Worm (Caenorhabditis elegans) whole organism, young adult: ENCODE data around the gene daf-7.

Experiments used
- B0019.2 ChIP-seq: fragments of 200-800 bp; sonication (Bioruptor generic); conservative IDR thresholded peaks from 2 replicates; pipeline ENCODE4 v1.3.6; 2022; ENCODE audit warnings: missing genetic modification reagents, missing genetic modification characterization, missing compliant biosample characterization
- B0035.1 ChIP-seq: sonication (generic microtip); optimal IDR thresholded peaks from 2 replicates; lab custom pipeline; 2016; ENCODE audit warnings: missing genetic modification characterization, mild to moderate bottlenecking, missing compliant biosample characterization, missing genotype, missing genetic modification reagents
- B0261.1 ChIP-seq: sonication (generic microtip); optimal IDR thresholded peaks from 2 replicates; lab custom pipeline; 2016; ENCODE audit warnings: mild to moderate bottlenecking, missing genetic modification characterization, moderate library complexity, missing compliant biosample characterization
- B0336.3 ChIP-seq: fragments of 200-800 bp; sonication (Bioruptor generic); IDR thresholded peaks from 2 replicates; pipeline ENCODE4 v1.3.6; 2022; ENCODE audit warnings: missing genetic modification characterization, missing compliant biosample characterization
- F22D6.2 ChIP-seq: sonication (generic microtip); optimal IDR thresholded peaks from 2 replicates; lab custom pipeline; 2016; ENCODE audit warnings: mild to moderate bottlenecking, missing genetic modification characterization, missing compliant biosample characterization
- F33H1.4 ChIP-seq: fragments of 200-800 bp; sonication (Bioruptor generic); IDR thresholded peaks from 2 replicates; pipeline ENCODE4 v1.3.6; 2022; ENCODE audit warnings: missing genetic modification reagents, missing genetic modification characterization, missing compliant biosample characterization
- F49E8.2 ChIP-seq: sonication (generic microtip); optimal IDR thresholded peaks from 3 replicates; lab custom pipeline; 2017; ENCODE audit warnings: missing genetic modification characterization, mild to moderate bottlenecking, missing compliant biosample characterization, antibody characterized with exemption, moderate library complexity; ENCODE audit not compliant: insufficient read depth
- K11D2.4 ChIP-seq: fragments of 200-800 bp; sonication (Bioruptor generic); IDR thresholded peaks from 2 replicates; pipeline ENCODE4 v1.3.6; 2022; ENCODE audit warnings: missing genetic modification reagents, missing genetic modification characterization, missing compliant biosample characterization
- T26A5.8 ChIP-seq: sonication (generic microtip); optimal IDR thresholded peaks from 2 replicates; lab custom pipeline; 2016; ENCODE audit warnings: missing genetic modification characterization, missing compliant biosample characterization
- Y53G8AR.9 ChIP-seq: fragments of 200-800 bp; sonication (Bioruptor generic); conservative IDR thresholded peaks from 2 replicates; pipeline ENCODE4 v1.3.6; 2022; ENCODE audit warnings: missing genetic modification reagents, missing genetic modification characterization, missing compliant biosample characterization
- Y56A3A.18 ChIP-seq: fragments of 200-800 bp; sonication (Bioruptor generic); IDR thresholded peaks from 2 replicates; pipeline ENCODE4 v1.3.6; 2022; ENCODE audit warnings: missing genetic modification reagents, missing genetic modification characterization, missing compliant biosample characterization
- Y79H2A.3 ChIP-seq: fragments of 200-800 bp; sonication (Bioruptor generic); conservative IDR thresholded peaks from 2 replicates; pipeline ENCODE4 v1.3.6; 2022; ENCODE audit warnings: missing genetic modification reagents, missing genetic modification characterization, missing compliant biosample characterization
- Y95B8A.8 ChIP-seq: fragments of 200-800 bp; sonication (Bioruptor generic); IDR thresholded peaks from 2 replicates; pipeline ENCODE4 v1.3.6; 2022; ENCODE audit warnings: missing genetic modification reagents, missing genetic modification characterization, missing compliant biosample characterization
- ZK185.1 ChIP-seq: sonication (generic microtip); optimal IDR thresholded peaks from 2 replicates; lab custom pipeline; 2016; ENCODE audit warnings: mild to moderate bottlenecking, missing genetic modification characterization, missing compliant biosample characterization; ENCODE audit not compliant: poor library complexity, severe bottlenecking
- akir-1 ChIP-seq: fragments of 200-800 bp; sonication (Bioruptor generic); optimal IDR thresholded peaks from 2 replicates; lab custom pipeline; 2018; ENCODE audit warnings: mild to moderate bottlenecking, missing genetic modification characterization, moderate library complexity, missing compliant biosample characterization
- ama-1 ChIP-seq, 3 experiments: fragments of 150-350 bp in 1 of 3; sonication (generic microtip) in 2 of 3; optimal IDR thresholded peaks; 2 replicates each; lab custom pipeline; 2014 to 2018; ENCODE audit warnings: missing biosample characterization in 2 of 3, missing genetic modification characterization in 2 of 3, missing genetic modification reagents in 2 of 3
- atf-7 ChIP-seq: sonication (generic microtip); optimal IDR thresholded peaks from 2 replicates; lab custom pipeline; 2017; ENCODE audit warnings: mild to moderate bottlenecking, missing genetic modification characterization, missing compliant biosample characterization
- athp-1 ChIP-seq: sonication (generic microtip); optimal IDR thresholded peaks from 2 replicates; lab custom pipeline; 2017; ENCODE audit warnings: mild to moderate bottlenecking, missing genetic modification characterization, missing compliant biosample characterization
- bed-2 ChIP-seq: fragments of 200-800 bp; sonication (Bioruptor generic); IDR thresholded peaks from 2 replicates; pipeline ENCODE4 v1.3.6; 2022; ENCODE audit warnings: missing genetic modification reagents, missing genetic modification characterization, missing compliant biosample characterization
- ceh-40 ChIP-seq: fragments of 200-800 bp; sonication (Bioruptor generic); IDR thresholded peaks from 2 replicates; pipeline ENCODE4 v1.3.6; 2022; ENCODE audit warnings: missing genetic modification characterization, missing compliant biosample characterization
- ceh-91 ChIP-seq: fragments of 200-800 bp; sonication (Bioruptor generic); IDR thresholded peaks from 2 replicates; pipeline ENCODE4 v1.3.6; 2022; ENCODE audit warnings: missing genetic modification reagents, missing genetic modification characterization, missing compliant biosample characterization
- chd-7 ChIP-seq: sonication (generic microtip); optimal IDR thresholded peaks from 2 replicates; lab custom pipeline; 2016; ENCODE audit warnings: mild to moderate bottlenecking, missing genetic modification characterization, moderate library complexity, missing compliant biosample characterization
- dpl-1 ChIP-seq: fragments of 150-350 bp; optimal IDR thresholded peaks from 2 replicates; lab custom pipeline; 2014; ENCODE audit warnings: missing biosample characterization, missing genetic modification reagents, missing genetic modification characterization
- egl-18 ChIP-seq: fragments of 200-800 bp; sonication (Bioruptor generic); IDR thresholded peaks from 2 replicates; pipeline ENCODE4 v1.3.6; 2022; ENCODE audit warnings: missing genetic modification reagents, missing genetic modification characterization, missing compliant biosample characterization
- egrh-3 ChIP-seq: fragments of 200-800 bp; sonication (Bioruptor generic); IDR thresholded peaks from 2 replicates; pipeline ENCODE4 v1.3.6; 2022; ENCODE audit warnings: missing genetic modification reagents, missing genetic modification characterization, missing compliant biosample characterization
- ekl-4 ChIP-seq: fragments of 200-800 bp; sonication (Bioruptor generic); IDR thresholded peaks from 2 replicates; pipeline ENCODE4 v1.3.6; 2022; ENCODE audit warnings: missing genetic modification reagents, missing genetic modification characterization, missing compliant biosample characterization
- ets-4 ChIP-seq: fragments of 200-800 bp; sonication (Bioruptor generic); optimal IDR thresholded peaks from 2 replicates; lab custom pipeline; 2018; ENCODE audit warnings: mild to moderate bottlenecking, missing genetic modification characterization, missing compliant biosample characterization
- hmg-1.2 ChIP-seq: fragments of 200-800 bp; sonication (Bioruptor generic); IDR thresholded peaks from 2 replicates; pipeline ENCODE4 v1.3.6; 2022; ENCODE audit warnings: missing genetic modification reagents, missing genetic modification characterization, missing compliant biosample characterization
- hrde-1 ChIP-seq: sonication (generic microtip); optimal IDR thresholded peaks from 2 replicates; lab custom pipeline; 2016; ENCODE audit warnings: missing genetic modification characterization, mild to moderate bottlenecking, missing compliant biosample characterization, moderate library complexity, missing genotype, missing genetic modification reagents, borderline replicate concordance
- let-526 ChIP-seq: fragments of 200-800 bp; sonication (Bioruptor generic); IDR thresholded peaks from 2 replicates; pipeline ENCODE4 v1.3.6; 2022; ENCODE audit warnings: missing genetic modification reagents, missing genetic modification characterization, missing compliant biosample characterization
- lir-1 ChIP-seq: fragments of 200-800 bp; sonication (Bioruptor generic); conservative IDR thresholded peaks from 2 replicates; pipeline ENCODE4 v1.3.6; 2022; ENCODE audit warnings: missing genetic modification reagents, missing genetic modification characterization, missing compliant biosample characterization
- lsl-1 ChIP-seq: fragments of 200-800 bp; sonication (Bioruptor generic); optimal IDR thresholded peaks from 2 replicates; lab custom pipeline; 2018; ENCODE audit warnings: mild to moderate bottlenecking, missing genetic modification characterization, moderate library complexity, missing compliant biosample characterization
- lsy-27 ChIP-seq: sonication (generic microtip); optimal IDR thresholded peaks from 2 replicates; lab custom pipeline; 2017; ENCODE audit warnings: missing genetic modification characterization, mild to moderate bottlenecking, missing compliant biosample characterization, antibody characterized with exemption, missing genotype, borderline replicate concordance; ENCODE audit not compliant: insufficient read depth
- madf-3 ChIP-seq: fragments of 200-800 bp; sonication (Bioruptor generic); IDR thresholded peaks from 2 replicates; pipeline ENCODE4 v1.3.6; 2022; ENCODE audit warnings: missing genetic modification reagents, missing genetic modification characterization, missing compliant biosample characterization
- mes-4 ChIP-seq: sonication (generic microtip); optimal IDR thresholded peaks from 2 replicates; lab custom pipeline; 2016; ENCODE audit warnings: missing genotype, missing genetic modification characterization, missing compliant biosample characterization
- nfya-1 ChIP-seq: sonication (generic microtip); optimal IDR thresholded peaks from 2 replicates; lab custom pipeline; 2017; ENCODE audit warnings: antibody characterized with exemption, missing compliant biosample characterization, missing genetic modification characterization, borderline replicate concordance; ENCODE audit not compliant: insufficient read depth
- nfya-2 ChIP-seq: fragments of 200-800 bp; sonication (Bioruptor generic); IDR thresholded peaks from 2 replicates; pipeline ENCODE4 v1.3.6; 2022; ENCODE audit warnings: missing genetic modification reagents, missing genetic modification characterization, missing compliant biosample characterization
- nhr-120 ChIP-seq: fragments of 200-800 bp; sonication (Bioruptor generic); IDR thresholded peaks from 2 replicates; pipeline ENCODE4 v1.3.6; 2022; ENCODE audit warnings: missing genetic modification characterization, missing compliant biosample characterization
- rcor-1 ChIP-seq: fragments of 200-800 bp; sonication (Bioruptor generic); IDR thresholded peaks from 2 replicates; pipeline ENCODE4 v1.3.6; 2022; ENCODE audit warnings: missing genetic modification reagents, missing genetic modification characterization, missing compliant biosample characterization
- rpc-1 ChIP-seq, 2 experiments: fragments of 150-350 bp in 1 of 2; sonication (generic microtip) in 1 of 2; optimal IDR thresholded peaks; 2 replicates each; lab custom pipeline; 2014 to 2018; ENCODE audit warnings: missing biosample characterization in 1 of 2, missing genetic modification characterization in 1 of 2, missing genetic modification reagents in 1 of 2, missing genotype in 1 of 2
- snpc-4 ChIP-seq, 5 experiments: fragments of 150-350 bp in 1 of 5; sonication (generic microtip) in 4 of 5; optimal IDR thresholded peaks; 2 replicates each; lab custom pipeline; 2014 to 2018; ENCODE audit warnings: missing genetic modification characterization in 5 of 5, missing biosample characterization in 3 of 5, antibody characterized with exemption in 2 of 5, mild to moderate bottlenecking in 2 of 5, missing compliant biosample characterization in 2 of 5, missing genotype in 2 of 5, moderate library complexity in 2 of 5, missing genetic modification reagents in 1 of 5
- somi-1 ChIP-seq: fragments of 200-800 bp; sonication (Bioruptor generic); optimal IDR thresholded peaks from 2 replicates; lab custom pipeline; 2018; ENCODE audit warnings: mild to moderate bottlenecking, missing genetic modification characterization, missing compliant biosample characterization
- unc-130 ChIP-seq: sonication (generic microtip); optimal IDR thresholded peaks from 2 replicates; lab custom pipeline; 2016; ENCODE audit warnings: missing genetic modification reagents, missing genetic modification characterization, missing compliant biosample characterization
- unc-62 ChIP-seq: fragments of 150-350 bp; optimal IDR thresholded peaks from 2 replicates; lab custom pipeline; 2014; ENCODE audit warnings: missing biosample characterization, missing genetic modification reagents, missing genetic modification characterization
- ztf-18 ChIP-seq: sonication (generic microtip); optimal IDR thresholded peaks from 2 replicates; lab custom pipeline; 2016; ENCODE audit warnings: missing genotype, mild to moderate bottlenecking, missing genetic modification characterization, missing compliant biosample characterization
- ztf-6 ChIP-seq: fragments of 200-800 bp; sonication (Bioruptor generic); IDR thresholded peaks from 2 replicates; pipeline ENCODE4 v1.3.6; 2022; ENCODE audit warnings: missing genetic modification reagents, missing genetic modification characterization, missing compliant biosample characterization

The daf-7 gene

ce11 chrIII:783254-783753 is 28.3 kb upstream of the daf-7 start, which contains the start of the genes dagl-2 and ppm-1.G (continued):
- TF ChIP-seq lsl-1 (GFP tag; lab: Kevin White, UChicago), result peak; percentile 41
- TF ChIP-seq lsy-27 (tag; lab: Kevin White, UChicago), result no peak
- TF ChIP-seq snpc-4 (GFP tag; optimal IDR thresholded peaks at IDR 0.05; lab: Kevin White, UChicago), result no peak
- peak in 1 of 4 experiments; percentile 23 for TF ChIP-seq snpc-4 (tag; optimal IDR thresholded peaks at IDR 0.05; lab: Kevin White, UChicago)
- no peak for TF ChIP-seq F49E8.2
- TF ChIP-seq egl-18 (GFP tag; lab: Robert Waterston, UW), result no peak
- TF ChIP-seq mes-4 (tag; lab: Kevin White, UChicago), result no peak
- no peak for TF ChIP-seq Y79H2A.3 (GFP tag; lab: Robert Waterston, UW)
- TF ChIP-seq unc-62, result no peak
- peak; percentile 20; the same call in 1 of the 2 replicates for TF ChIP-seq hmg-1.2 (GFP tag; lab: Robert Waterston, UW)
- peak; percentile 47; the same call in 1 of the 2 replicates for TF ChIP-seq F33H1.4 (GFP tag; lab: Robert Waterston, UW)
- TF ChIP-seq ets-4 (GFP tag; lab: Kevin White, UChicago), result no peak
- no peak for TF ChIP-seq B0336.3 (GFP tag; lab: Robert Waterston, UW)
- TF ChIP-seq atf-7 (tag; lab: Kevin White, UChicago), result no peak
- no peak for TF ChIP-seq B0261.1
- TF ChIP-seq ztf-6, result no peak
- TF ChIP-seq B0019.2 (GFP tag; lab: Robert Waterston, UW), result no peak
- no peak for TF ChIP-seq Y53G8AR.9 (GFP tag; lab: Robert Waterston, UW)
- no peak for TF ChIP-seq athp-1
- no peak for TF ChIP-seq nhr-120 (GFP tag; lab: Robert Waterston, UW)
- TF ChIP-seq bed-2 (GFP tag; lab: Robert Waterston, UW), result 0 out of 2 replicates have a peak, but pooled peaks have one; percentile 20
- TF ChIP-seq somi-1, result no peak
- TF ChIP-seq chd-7 (tag; lab: Kevin White, UChicago), result no peak
- TF ChIP-seq ztf-18, result peak; percentile 44
- TF ChIP-seq ama-1 (optimal IDR thresholded peaks at IDR 0.05; lab: Kevin White, UChicago), result no peak
- TF ChIP-seq ama-1 (GFP tag; optimal IDR thresholded peaks at IDR 0.05; lab: Kevin White, UChicago), result no peak
- no peak for TF ChIP-seq rcor-1 (GFP tag; lab: Robert Waterston, UW)
- no peak for TF ChIP-seq Y56A3A.18 (GFP tag; lab: Robert Waterston, UW)
- no peak for TF ChIP-seq hrde-1 (tag; lab: Kevin White, UChicago)
- TF ChIP-seq T26A5.8 (tag; lab: Kevin White, UChicago), result no peak
- TF ChIP-seq let-526, result no peak
- no peak for TF ChIP-seq madf-3 (GFP tag; lab: Robert Waterston, UW)
- no peak for TF ChIP-seq ekl-4 (GFP tag; lab: Robert Waterston, UW)
- TF ChIP-seq ZK185.1 (tag; lab: Kevin White, UChicago), result peak; percentile 38
- TF ChIP-seq unc-130 (GFP tag; lab: Kevin White, UChicago), result peak; percentile 42
- TF ChIP-seq akir-1 (GFP tag; lab: Kevin White, UChicago), result no peak
- no peak for TF ChIP-seq dpl-1 (GFP tag; lab: Kevin White, UChicago)
- no peak for TF ChIP-seq ceh-40 (GFP tag; lab: Robert Waterston, UW)
- TF ChIP-seq rpc-1 (optimal IDR thresholded peaks at IDR 0.05; lab: Kevin White, UChicago), result no peak
- no peak for TF ChIP-seq rpc-1 (tag; optimal IDR thresholded peaks at IDR 0.05; lab: Kevin White, UChicago)
- TF ChIP-seq egrh-3 (GFP tag; lab: Robert Waterston, UW), result no peak
- TF ChIP-seq B0035.1 (tag; lab: Kevin White, UChicago), result no peak
- 0 out of 2 replicates have a peak, but pooled peaks have one; percentile 23 for TF ChIP-seq K11D2.4
- no peak for TF ChIP-seq Y95B8A.8 (GFP tag; lab: Robert Waterston, UW)
- no peak for TF ChIP-seq F22D6.2 (tag; lab: Kevin White, UChicago)
- TF ChIP-seq lir-1 (GFP tag; lab: Robert Waterston, UW), result no peak; the same call in 1 of the 2 replicates
- no peak for TF ChIP-seq nfya-1 (tag; lab: Kevin White, UChicago)
- TF ChIP-seq nfya-2 (GFP tag; lab: Robert Waterston, UW), result no peak
- TF ChIP-seq ceh-91 (GFP tag; lab: Robert Waterston, UW), result no peak
